Worm (Caenorhabditis elegans) whole organism, L4 larva: ENCODE measurements around the gene Y54E2A.10.

Experiments
- F49E8.2 ChIP-seq: sonication (generic microtip); optimal IDR thresholded peaks from 2 replicates; lab custom pipeline; 2016; ENCODE audit warnings: missing compliant biosample characterization, mild to moderate bottlenecking, missing genetic modification characterization, borderline replicate concordance
- R02D3.7 ChIP-seq: fragments of 150-350 bp; sonication (generic microtip); optimal IDR thresholded peaks from 3 replicates; lab custom pipeline; 2014; ENCODE audit warnings: missing biosample characterization, missing genetic modification characterization
- Y105C5A.15 ChIP-seq: fragments of 200-800 bp; sonication (Bioruptor generic); IDR thresholded peaks from 2 replicates; pipeline ENCODE4 v1.3.6; 2022; ENCODE audit warnings: missing genetic modification characterization, missing compliant biosample characterization
- Y75B8A.6 ChIP-seq: fragments of 200-800 bp; sonication (Bioruptor generic); IDR thresholded peaks from 2 replicates; pipeline ENCODE4 v1.3.6; 2022; ENCODE audit warnings: missing genetic modification reagents, missing genetic modification characterization, missing compliant biosample characterization
- ZK337.2 ChIP-seq: fragments of 200-800 bp; sonication (Bioruptor generic); IDR thresholded peaks from 2 replicates; pipeline ENCODE4 v1.3.6; 2022; ENCODE audit warnings: missing genetic modification reagents, missing genetic modification characterization, missing compliant biosample characterization
- ZK546.5 ChIP-seq, 2 experiments: sonication (generic microtip); optimal IDR thresholded peaks; 2 replicates each; lab custom pipeline; 2017; ENCODE audit warnings: missing biosample characterization in 2 of 2, missing genetic modification characterization in 2 of 2
- ceh-20 ChIP-seq: fragments of 200-800 bp; sonication (Bioruptor generic); IDR thresholded peaks from 2 replicates; pipeline ENCODE4 v1.3.6; 2022; ENCODE audit warnings: missing genetic modification reagents, missing genetic modification characterization, missing compliant biosample characterization
- ceh-32 ChIP-seq: sonication (generic microtip); optimal IDR thresholded peaks from 2 replicates; lab custom pipeline; 2016; ENCODE audit warnings: mild to moderate bottlenecking, missing genetic modification characterization, missing compliant biosample characterization; ENCODE audit not compliant: poor library complexity
- daf-19 ChIP-seq: fragments of 200-800 bp; sonication (Bioruptor generic); conservative IDR thresholded peaks from 2 replicates; pipeline ENCODE4 v1.3.6; 2022; ENCODE audit warnings: missing genetic modification characterization, missing compliant biosample characterization
- dpl-1 ChIP-seq: fragments of 150-350 bp; optimal IDR thresholded peaks from 2 replicates; lab custom pipeline; 2014; ENCODE audit warnings: missing biosample characterization, missing genetic modification reagents, missing genetic modification characterization
- dve-1 ChIP-seq: sonication (generic microtip); optimal IDR thresholded peaks from 2 replicates; lab custom pipeline; 2017; ENCODE audit warnings: antibody characterized with exemption, mild to moderate bottlenecking, missing genetic modification characterization, missing compliant biosample characterization; ENCODE audit not compliant: insufficient read depth
- egl-27 ChIP-seq: sonication (generic microtip); optimal IDR thresholded peaks from 3 replicates; lab custom pipeline; 2017; ENCODE audit warnings: missing biosample characterization, missing genetic modification reagents, missing genetic modification characterization
- hif-1 ChIP-seq, 2 experiments: sonication (generic microtip); optimal IDR thresholded peaks; 2 replicates each; lab custom pipeline; 2016 to 2017; ENCODE audit warnings: missing compliant biosample characterization in 2 of 2, missing genetic modification characterization in 2 of 2, missing genetic modification reagents in 2 of 2, missing genotype in 2 of 2, mild to moderate bottlenecking in 1 of 2
- hlh-30 ChIP-seq: sonication (generic microtip); optimal IDR thresholded peaks from 2 replicates; lab custom pipeline; 2017; ENCODE audit warnings: antibody characterized with exemption, mild to moderate bottlenecking, missing genetic modification characterization, missing compliant biosample characterization; ENCODE audit not compliant: insufficient read depth
- jun-1 ChIP-seq: fragments of 150-350 bp; optimal IDR thresholded peaks from 2 replicates; lab custom pipeline; 2014; ENCODE audit warnings: missing biosample characterization, missing genetic modification reagents, missing genetic modification characterization
- lim-7 ChIP-seq: fragments of 200-800 bp; sonication (Bioruptor generic); IDR thresholded peaks from 2 replicates; pipeline ENCODE4 v1.3.6; 2022; ENCODE audit warnings: missing genetic modification characterization, missing compliant biosample characterization
- lin-15B ChIP-seq: fragments of 150-350 bp; sonication (generic microtip); optimal IDR thresholded peaks from 3 replicates; lab custom pipeline; 2014; ENCODE audit warnings: missing biosample characterization, missing genetic modification characterization
- lin-29 ChIP-seq: fragments of 200-800 bp; sonication (Bioruptor generic); IDR thresholded peaks from 2 replicates; pipeline ENCODE4 v1.3.6; 2022; ENCODE audit warnings: missing genetic modification reagents, missing genetic modification characterization, missing compliant biosample characterization
- lin-38 ChIP-seq: fragments of 200-800 bp; sonication (Bioruptor generic); IDR thresholded peaks from 2 replicates; pipeline ENCODE4 v1.3.6; 2022; ENCODE audit warnings: missing genetic modification reagents, missing genetic modification characterization, missing compliant biosample characterization
- lsy-2 ChIP-seq, 2 experiments: fragments of 150-350 bp in 1 of 2; sonication (generic microtip) in 1 of 2; optimal IDR thresholded peaks; 2 replicates each; lab custom pipeline; 2014 to 2017; ENCODE audit warnings: missing biosample characterization in 2 of 2, missing genetic modification characterization in 2 of 2
- mep-1 ChIP-seq: fragments of 150-350 bp; sonication (generic microtip); optimal IDR thresholded peaks from 3 replicates; lab custom pipeline; 2014; ENCODE audit warnings: missing biosample characterization, missing genetic modification characterization
- mes-2 ChIP-seq: sonication (generic microtip); optimal IDR thresholded peaks from 2 replicates; lab custom pipeline; 2016; ENCODE audit warnings: missing genotype, mild to moderate bottlenecking, missing genetic modification characterization, missing compliant biosample characterization; ENCODE audit not compliant: poor library complexity, severe bottlenecking
- mxl-2 ChIP-seq: fragments of 200-800 bp; sonication (Bioruptor generic); conservative IDR thresholded peaks from 2 replicates; pipeline ENCODE4 v1.3.6; 2022; ENCODE audit warnings: missing genetic modification reagents, missing genetic modification characterization, missing compliant biosample characterization
- nhr-111 ChIP-seq: fragments of 200-800 bp; sonication (Bioruptor generic); optimal IDR thresholded peaks from 2 replicates; lab custom pipeline; 2018; ENCODE audit warnings: mild to moderate bottlenecking, missing genetic modification characterization, missing compliant biosample characterization
- nhr-41 ChIP-seq: fragments of 200-800 bp; sonication (Bioruptor generic); IDR thresholded peaks from 2 replicates; pipeline ENCODE4 v1.3.6; 2022; ENCODE audit warnings: missing genetic modification reagents, missing genetic modification characterization, missing compliant biosample characterization
- nhr-42 ChIP-seq: fragments of 200-800 bp; sonication (Bioruptor generic); IDR thresholded peaks from 2 replicates; pipeline ENCODE4 v1.3.6; 2022; ENCODE audit warnings: missing genetic modification characterization, missing compliant biosample characterization
- nhr-6 ChIP-seq: fragments of 150-350 bp; optimal IDR thresholded peaks from 2 replicates; lab custom pipeline; 2014; ENCODE audit warnings: missing biosample characterization, missing genetic modification characterization
- pha-4 ChIP-seq, 2 experiments: fragments of 150-350 bp in 1 of 2; fragments of 200-800 bp in 1 of 2; sonication (Bioruptor generic) in 1 of 2; IDR thresholded peaks in 1 of 2; optimal IDR thresholded peaks in 1 of 2; 2 replicates each; pipeline versions ENCODE4 v1.3.6 to Lab custom; 2014 to 2022; ENCODE audit warnings: missing genetic modification characterization in 2 of 2, missing genetic modification reagents in 2 of 2, missing biosample characterization in 1 of 2, missing compliant biosample characterization in 1 of 2
- set-16 ChIP-seq: fragments of 200-800 bp; sonication (Bioruptor generic); IDR thresholded peaks from 2 replicates; pipeline ENCODE4 v1.3.6; 2022; ENCODE audit warnings: missing genetic modification reagents, missing genetic modification characterization, missing compliant biosample characterization
- spr-1 ChIP-seq: sonication (generic microtip); optimal IDR thresholded peaks from 2 replicates; lab custom pipeline; 2016; ENCODE audit warnings: mild to moderate bottlenecking, missing genetic modification characterization, missing compliant biosample characterization
- spr-3 ChIP-seq: fragments of 200-800 bp; sonication (Bioruptor generic); optimal IDR thresholded peaks from 2 replicates; lab custom pipeline; 2018; ENCODE audit warnings: mild to moderate bottlenecking, missing genetic modification characterization, missing compliant biosample characterization
- tra-1 ChIP-seq: fragments of 200-800 bp; sonication (Bioruptor generic); IDR thresholded peaks from 2 replicates; pipeline ENCODE4 v1.3.6; 2022; ENCODE audit warnings: missing genetic modification reagents, missing genetic modification characterization, missing compliant biosample characterization
- unc-130 ChIP-seq: sonication (generic microtip); optimal IDR thresholded peaks from 2 replicates; lab custom pipeline; 2016; ENCODE audit warnings: missing genetic modification reagents, missing genetic modification characterization, missing compliant biosample characterization
- unc-39 ChIP-seq: sonication (generic microtip); optimal IDR thresholded peaks from 2 replicates; lab custom pipeline; 2017; ENCODE audit warnings: missing biosample characterization, missing genetic modification characterization
- zag-1 ChIP-seq: fragments of 150-350 bp; optimal IDR thresholded peaks from 2 replicates; lab custom pipeline; 2014; ENCODE audit warnings: missing biosample characterization, missing genetic modification characterization
- zip-2 ChIP-seq: fragments of 150-350 bp; optimal IDR thresholded peaks from 2 replicates; lab custom pipeline; 2014; ENCODE audit warnings: missing biosample characterization, missing genetic modification characterization
- ztf-7 ChIP-seq: fragments of 150-350 bp; optimal IDR thresholded peaks from 2 replicates; lab custom pipeline; 2014; ENCODE audit warnings: missing biosample characterization, missing genetic modification characterization

Y54E2A.10 gene

ce11 chrII:14790751-14791150 is at the start of gene Y54E2A.10:
TSS of gene Y54E2A.10 (plus strand) at chrII:14791051.
- TF ChIP-seq R02D3.7 (tag; lab: Kevin White, UChicago) (no peak), dve-1 (tag; lab: Kevin White, UChicago) (peak; percentile 4), hif-1 (tag; optimal IDR thresholded peaks at IDR 0.05; lab: Kevin White, UChicago) (no peak), nhr-111 (GFP tag; lab: Kevin White, UChicago) (no peak)

- TF ChIP-seq nhr-42 (no peak), spr-1 (no peak), ZK337.2 (GFP tag; lab: Robert Waterston, UW) (no peak), Y75B8A.6 (GFP tag; lab: Robert Waterston, UW) (no peak), nhr-6 (tag; lab: Kevin White, UChicago) (no peak), dpl-1 (GFP tag; lab: Kevin White, UChicago) (no peak), ztf-7 (tag; lab: Kevin White, UChicago) (no peak), mep-1 (tag; lab: Kevin White, UChicago) (no peak), zag-1 (tag; lab: Kevin White, UChicago) (no peak), Y105C5A.15 (GFP tag; lab: Robert Waterston, UW) (no peak), lin-15B (tag; lab: Kevin White, UChicago) (no peak)
These were observed 45.7 kb upstream of the Y54E2A.10 start for ce11 chrII:14745127-14745526.

ce11 chrII:14752187-14752959 is 38.5 kb upstream of the Y54E2A.10 start, which contains the start of gene smg-9:
TSS of gene smg-9 (minus strand) at chrII:14752849.
- TF ChIP-seq jun-1 (tag; lab: Kevin White, UChicago) (no peak), F49E8.2 (tag; lab: Kevin White, UChicago) (peak; percentile 6), set-16 (peak; percentile 58; the same call in 1 of the 2 replicates)

- TF ChIP-seq lin-29 (GFP tag; lab: Robert Waterston, UW) (no peak), pha-4 (GFP tag; IDR thresholded peaks at IDR 0.05; lab: Robert Waterston, UW) (no peak), pha-4 (tag; optimal IDR thresholded peaks at IDR 0.05; lab: Kevin White, UChicago) (no peak), F49E8.2 (tag; lab: Kevin White, UChicago) (no peak), set-16 (peak; percentile 90)
These were observed 37.6 kb upstream of the Y54E2A.10 start for ce11 chrII:14753246-14753645.

ce11 chrII:14753858-14754750 is 36.7 kb upstream of the Y54E2A.10 start, which contains the start of the genes tac-1 and Y54E2A.4:
TSS of gene tac-1 (minus strand) at chrII:14753877.
TSS of gene Y54E2A.4 (plus strand) at chrII:14754622.
- TF ChIP-seq tra-1 = no peak
- TF ChIP-seq egl-27 (tag; lab: Kevin White, UChicago) = no peak
- peak in 1 of 2 experiments; percentile 28 for TF ChIP-seq lsy-2 (tag; optimal IDR thresholded peaks at IDR 0.05; lab: Kevin White, UChicago)
- no peak for TF ChIP-seq spr-3 (GFP tag; lab: Kevin White, UChicago)
- TF ChIP-seq unc-130 (GFP tag; lab: Kevin White, UChicago) = no peak
- no peak for TF ChIP-seq hlh-30 (tag; lab: Kevin White, UChicago)
- TF ChIP-seq mes-2 (tag; lab: Kevin White, UChicago) = peak; percentile 67
- peak in 1 of 2 experiments; percentile 1 for TF ChIP-seq hif-1 (tag; optimal IDR thresholded peaks at IDR 0.05; lab: Kevin White, UChicago)
- TF ChIP-seq ZK546.5 (tag; optimal IDR thresholded peaks at IDR 0.05; lab: Kevin White, UChicago) = no peak
- peak; percentile 15 for TF ChIP-seq dpl-1 (GFP tag; lab: Kevin White, UChicago)
- TF ChIP-seq mxl-2 = no peak
- no peak for TF ChIP-seq lin-38 (GFP tag; lab: Robert Waterston, UW)
- TF ChIP-seq F49E8.2 (tag; lab: Kevin White, UChicago) = peak; percentile 17
- no peak for TF ChIP-seq nhr-41
- no peak for TF ChIP-seq ceh-32 (tag; lab: Kevin White, UChicago)
- TF ChIP-seq daf-19 (GFP tag; lab: Robert Waterston, UW) = no peak
- no peak for TF ChIP-seq ceh-20 (GFP tag; lab: Robert Waterston, UW)
- TF ChIP-seq unc-39 (tag; lab: Kevin White, UChicago) = no peak
- TF ChIP-seq lim-7 (GFP tag; lab: Robert Waterston, UW) = no peak
- peak; percentile 82 for TF ChIP-seq zip-2
